Fruit fly (Drosophila melanogaster): ENCODE measurements around the gene CG10068.

DNA sequence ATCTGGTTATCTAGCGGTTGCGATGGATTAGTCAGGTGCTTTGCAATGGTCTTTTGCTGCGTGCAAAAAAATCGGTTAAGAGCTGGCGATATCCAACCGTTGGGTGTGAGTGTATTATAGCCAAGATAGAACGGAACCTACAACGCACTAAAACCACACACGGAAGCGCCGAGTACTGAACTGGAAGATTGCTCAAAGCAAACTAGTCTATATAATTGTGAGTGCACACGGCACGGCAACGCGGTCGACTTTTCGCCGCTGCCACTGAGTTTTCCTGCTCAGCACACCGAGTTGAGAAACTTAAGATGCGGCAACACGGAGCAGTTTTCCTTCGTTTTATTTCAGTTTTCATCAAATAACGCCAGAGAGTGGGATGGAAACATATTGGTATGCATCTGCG is 11.3 kb downstream of the CG10068 start:
- TF ChIP-seq CG16779 (tag; optimal IDR thresholded peaks at IDR 0.05) (no peak), Hr39 (GFP tag; optimal IDR thresholded peaks at IDR 0.05) (no peak), CG8319 (GFP tag; optimal IDR thresholded peaks at IDR 0.05) (no peak), CG11294 (GFP tag; IDR thresholded peaks at IDR 0.05) (no peak), CG34406 (GFP tag; optimal IDR thresholded peaks at IDR 0.05) (no peak), Sox15 (GFP tag; optimal IDR thresholded peaks at IDR 0.05) (no peak), cyc (GFP tag; optimal IDR thresholded peaks at IDR 0.05) (no peak), Smox (GFP tag; optimal IDR thresholded peaks at IDR 0.05) (no peak)
